Fruit fly (Drosophila melanogaster) whole organism, prepupa: ENCODE results near the gene CG43232.

ENCODE experiments used
- CG15336 ChIP-seq: fragments of 200-800 bp; sonication (Bioruptor generic); IDR thresholded peaks from 2 replicates; pipeline ENCODE4 v1.3.6; 2022; ENCODE audit warnings: missing biosample characterization, missing genetic modification characterization
- CG16779 ChIP-seq: fragments of 200-800 bp; sonication (Bioruptor generic); optimal IDR thresholded peaks from 3 replicates; lab custom pipeline; 2017; ENCODE audit warnings: missing biosample characterization, mild to moderate bottlenecking, missing genetic modification characterization
- CG3032 ChIP-seq: fragments of 200-800 bp; optimal IDR thresholded peaks from 2 replicates; lab custom pipeline; 2019; ENCODE audit warnings: missing biosample characterization, mild to moderate bottlenecking, missing genetic modification characterization, moderate library complexity
- CG6854 ChIP-seq: fragments of 200-800 bp; sonication (Bioruptor generic); optimal IDR thresholded peaks from 2 replicates; lab custom pipeline; 2017; ENCODE audit warnings: missing biosample characterization, mild to moderate bottlenecking, missing genetic modification characterization
- CG8632 ChIP-seq: fragments of 200-800 bp; sonication (Bioruptor generic); optimal IDR thresholded peaks from 3 replicates; lab custom pipeline; 2016; ENCODE audit warnings: missing biosample characterization, missing genetic modification characterization
- Eip78C ChIP-seq: fragments of 200-800 bp; sonication (Bioruptor generic); peaks from one replicate; lab custom pipeline; 2016; ENCODE audit warnings: missing biosample characterization, missing genetic modification characterization
- Gug ChIP-seq: fragments of 200-800 bp; sonication (Bioruptor generic); IDR thresholded peaks from 2 replicates; pipeline ENCODE4 v1.3.6; 2022; ENCODE audit warnings: missing biosample characterization, missing genetic modification characterization
- acj6 ChIP-seq: fragments of 200-800 bp; sonication (Bioruptor generic); optimal IDR thresholded peaks from 3 replicates; lab custom pipeline; 2016; ENCODE audit warnings: missing biosample characterization, missing genetic modification characterization
- dac ChIP-seq: fragments of 200-800 bp; sonication (Bioruptor generic); optimal IDR thresholded peaks from 2 replicates; lab custom pipeline; 2017; ENCODE audit warnings: missing biosample characterization, mild to moderate bottlenecking, missing genetic modification characterization
- dsx ChIP-seq: fragments of 200-800 bp; optimal IDR thresholded peaks from 3 replicates; lab custom pipeline; 2019; ENCODE audit warnings: missing biosample characterization, mild to moderate bottlenecking, missing genetic modification characterization, moderate library complexity; ENCODE audit not compliant: poor library complexity, severe bottlenecking
- pdm3 ChIP-seq: fragments of 200-800 bp; sonication (Bioruptor generic); optimal IDR thresholded peaks from 3 replicates; lab custom pipeline; 2016; ENCODE audit warnings: missing biosample characterization, missing genetic modification characterization
- spab ChIP-seq: fragments of 200-800 bp; sonication (Bioruptor generic); optimal IDR thresholded peaks from 2 replicates; lab custom pipeline; 2017; ENCODE audit warnings: missing biosample characterization, mild to moderate bottlenecking, missing genetic modification characterization, missing genetic modification reagents
- vri ChIP-seq: fragments of 200-800 bp; sonication (Bioruptor generic); optimal IDR thresholded peaks from 3 replicates; lab custom pipeline; 2016; ENCODE audit warnings: missing biosample characterization, mild to moderate bottlenecking, missing genetic modification characterization

dm6 chr2L:6919850-6920660 lies 11.9 kb upstream of the CG43232 start, which contains the start of gene x16:
- TF ChIP-seq vri (GFP tag; lab: Kevin White, UChicago) (no peak), spab (GFP tag; lab: Kevin White, UChicago) (no peak), Eip78C (GFP tag; lab: Kevin White, UChicago) (peak; percentile 31), acj6 (no peak), dac (no peak), CG6854 (GFP tag; lab: Kevin White, UChicago) (no peak), dsx (GFP tag; lab: Kevin White, UChicago) (no peak), CG8632 (GFP tag; lab: Kevin White, UChicago) (no peak), Gug (GFP tag; lab: Robert Waterston, UW) (no peak), pdm3 (GFP tag; lab: Kevin White, UChicago) (no peak), CG15336 (no peak), CG3032 (no peak), CG16779 (tag; lab: Kevin White, UChicago) (no peak)
